Fruit fly (Drosophila melanogaster): ENCODE measurements around the gene mAChR-C.

mAChR-C gene

dm6 chrX:6832584-6832983, at the start of gene mAChR-C:
Gene mAChR-C, minus strand, starts transcription at chrX:6832684.
- no peak for TF ChIP-seq noc (tag; optimal IDR thresholded peaks at IDR 0.05)

- no peak for TF ChIP-seq noc (tag; optimal IDR thresholded peaks at IDR 0.05)
These were observed 43.9 kb upstream of the mAChR-C start for dm6 chrX:6876343-6876742.

dm6 chrX:6875773-6876172, 43.3 kb upstream of the mAChR-C start:
- no peak for TF ChIP-seq noc (tag; optimal IDR thresholded peaks at IDR 0.05)

dm6 chrX:6874918-6875454, 42.5 kb upstream of the mAChR-C start:
- no peak for TF ChIP-seq noc (tag; optimal IDR thresholded peaks at IDR 0.05)

- TF ChIP-seq noc (tag; optimal IDR thresholded peaks at IDR 0.05) = no peak
These were observed 39.3 kb upstream of the mAChR-C start for dm6 chrX:6871746-6872145.

dm6 chrX:6869770-6870404, 37.4 kb upstream of the mAChR-C start:
- no peak for TF ChIP-seq noc (tag; optimal IDR thresholded peaks at IDR 0.05)

dm6 chrX:6868629-6869579, 36.4 kb upstream of the mAChR-C start:
- no peak for TF ChIP-seq noc (tag; optimal IDR thresholded peaks at IDR 0.05)

dm6 chrX:6868024-6868628, 35.6 kb upstream of the mAChR-C start:
- TF ChIP-seq noc (tag; optimal IDR thresholded peaks at IDR 0.05) = no peak

- TF ChIP-seq noc (tag; optimal IDR thresholded peaks at IDR 0.05) = peak; percentile 33
These were observed 34.9 kb upstream of the mAChR-C start, which contains the start of gene CG14434 for dm6 chrX:6867175-6868023. Gene CG14434, minus strand, starts transcription at chrX:6867194.

dm6 chrX:6866764-6867163, 34.3 kb upstream of the mAChR-C start:
- TF ChIP-seq noc (tag; optimal IDR thresholded peaks at IDR 0.05) = no peak

- no peak for TF ChIP-seq noc (tag; optimal IDR thresholded peaks at IDR 0.05)
These were observed 33.6 kb upstream of the mAChR-C start for dm6 chrX:6866040-6866439.

- TF ChIP-seq noc (tag; optimal IDR thresholded peaks at IDR 0.05) = no peak
These were observed 32.6 kb upstream of the mAChR-C start for dm6 chrX:6865039-6865438.

dm6 chrX:6863289-6863938, 30.9 kb upstream of the mAChR-C start, which contains the start of gene CG43736:
Gene CG43736, plus strand, starts transcription at chrX:6863888.
- peak; percentile 97 for TF ChIP-seq noc (tag; optimal IDR thresholded peaks at IDR 0.05)

- no peak for TF ChIP-seq noc (tag; optimal IDR thresholded peaks at IDR 0.05)
These were observed 30.2 kb upstream of the mAChR-C start for dm6 chrX:6862521-6863288.

All from whole organism, larva.